Worm (Caenorhabditis elegans) whole organism, L2 larva: Measurements from ENCODE around the gene T06F4.1.

Source experiments
- F13H6.1 ChIP-seq: sonication (generic microtip); optimal IDR thresholded peaks from 2 replicates; lab custom pipeline; 2016; ENCODE audit warnings: missing genetic modification characterization, missing compliant biosample characterization
- aly-2 ChIP-seq: fragments of 150-350 bp; optimal IDR thresholded peaks from 2 replicates; lab custom pipeline; 2014; ENCODE audit warnings: missing biosample characterization, missing genetic modification characterization
- ceh-82 ChIP-seq: fragments of 150-350 bp; optimal IDR thresholded peaks from 2 replicates; lab custom pipeline; 2014; ENCODE audit warnings: missing biosample characterization, missing genetic modification characterization
- lin-13 ChIP-seq: fragments of 150-350 bp; optimal IDR thresholded peaks from 2 replicates; lab custom pipeline; 2014; ENCODE audit warnings: missing biosample characterization, missing genetic modification reagents, missing genetic modification characterization
- lin-39 ChIP-seq: fragments of 150-350 bp; optimal IDR thresholded peaks from 2 replicates; lab custom pipeline; 2014; ENCODE audit warnings: missing biosample characterization, missing genetic modification reagents, missing genetic modification characterization
- lsy-2 ChIP-seq, 2 experiments: fragments of 150-350 bp in 1 of 2; sonication (generic microtip) in 1 of 2; optimal IDR thresholded peaks; 2 replicates each; lab custom pipeline; 2014 to 2017; ENCODE audit warnings: missing biosample characterization in 2 of 2, missing genetic modification characterization in 2 of 2
- nhr-12 ChIP-seq: fragments of 150-350 bp; optimal IDR thresholded peaks from 2 replicates; lab custom pipeline; 2014; ENCODE audit warnings: missing biosample characterization, missing genetic modification characterization
- nhr-25 ChIP-seq: fragments of 150-350 bp; sonication (generic microtip); optimal IDR thresholded peaks from 3 replicates; lab custom pipeline; 2014; ENCODE audit warnings: missing biosample characterization, missing genetic modification characterization
- nhr-77 ChIP-seq: fragments of 150-350 bp; optimal IDR thresholded peaks from 2 replicates; lab custom pipeline; 2014; ENCODE audit warnings: missing biosample characterization, missing genetic modification characterization
- snpc-4 ChIP-seq: fragments of 150-350 bp; optimal IDR thresholded peaks from 2 replicates; lab custom pipeline; 2014; ENCODE audit warnings: missing biosample characterization, missing genetic modification characterization
- unc-39 ChIP-seq: fragments of 150-350 bp; optimal IDR thresholded peaks from 2 replicates; lab custom pipeline; 2014; ENCODE audit warnings: missing biosample characterization, missing genetic modification characterization
- ztf-11 ChIP-seq: sonication (generic microtip); optimal IDR thresholded peaks from 2 replicates; lab custom pipeline; 2017; ENCODE audit warnings: missing biosample characterization, missing genetic modification characterization

DNA sequence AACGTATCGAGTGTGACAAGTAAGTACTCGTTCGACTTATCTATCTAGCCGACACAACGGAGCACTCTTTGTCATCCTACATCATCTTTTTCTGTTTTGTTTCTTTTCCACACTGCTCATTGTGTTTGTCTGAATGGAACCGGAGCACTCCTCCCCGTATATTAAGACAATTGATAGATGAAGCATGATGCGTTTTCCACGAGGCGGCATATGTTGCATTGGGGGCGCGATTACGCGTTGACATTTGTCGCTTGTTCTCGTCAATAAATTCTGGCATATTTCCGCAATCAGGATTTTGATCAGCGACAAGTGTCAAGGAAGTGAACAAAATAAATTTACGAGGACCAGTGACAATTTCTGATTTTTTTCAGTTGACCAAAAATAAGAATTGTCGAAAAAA, 11.0 kb downstream of the T06F4.1 start:
- TF ChIP-seq snpc-4 (no peak), aly-2 (tag; lab: Kevin White, UChicago) (no peak), lin-39 (tag; lab: Kevin White, UChicago) (no peak), ztf-11 (tag; lab: Kevin White, UChicago) (no peak), lsy-2 (tag; optimal IDR thresholded peaks at IDR 0.05; lab: Kevin White, UChicago) (no peak), F13H6.1 (no peak), unc-39 (tag; lab: Kevin White, UChicago) (no peak), nhr-25 (tag; lab: Kevin White, UChicago) (no peak), nhr-77 (no peak), ceh-82 (tag; lab: Kevin White, UChicago) (no peak), nhr-12 (tag; lab: Kevin White, UChicago) (no peak), lin-13 (GFP tag; lab: Kevin White, UChicago) (no peak)
